Worm (Caenorhabditis elegans) whole organism, L2 larva: Measurements from ENCODE around the gene F54D12.2.

ENCODE experiments used
- lin-13 ChIP-seq: fragments of 150-350 bp; optimal IDR thresholded peaks from 2 replicates; lab custom pipeline; 2014; ENCODE audit warnings: missing biosample characterization, missing genetic modification reagents, missing genetic modification characterization
- nhr-25 ChIP-seq: fragments of 150-350 bp; sonication (generic microtip); optimal IDR thresholded peaks from 3 replicates; lab custom pipeline; 2014; ENCODE audit warnings: missing biosample characterization, missing genetic modification characterization

- TF ChIP-seq lin-13 (GFP tag; lab: Kevin White, UChicago), result no peak
- no peak for TF ChIP-seq nhr-25 (tag; lab: Kevin White, UChicago)
Measured at ce11 chrII:1420806-1421463, 22.4 kb downstream of the F54D12.2 start.
